Worm (Caenorhabditis elegans) whole organism, L2 larva: ENCODE data around the gene F20G2.2.

ENCODE experiments used
- aly-2 ChIP-seq: fragments of 150-350 bp; optimal IDR thresholded peaks from 2 replicates; lab custom pipeline; 2014; ENCODE audit warnings: missing biosample characterization, missing genetic modification characterization
- ama-1 ChIP-seq: fragments of 150-350 bp; optimal IDR thresholded peaks from 2 replicates; lab custom pipeline; 2018; ENCODE audit warnings: inconsistent platforms
- ceh-82 ChIP-seq: fragments of 150-350 bp; optimal IDR thresholded peaks from 2 replicates; lab custom pipeline; 2014; ENCODE audit warnings: missing biosample characterization, missing genetic modification characterization
- fos-1 ChIP-seq: fragments of 150-350 bp; optimal IDR thresholded peaks from 2 replicates; lab custom pipeline; 2014; ENCODE audit warnings: missing biosample characterization, missing genetic modification characterization
- nhr-23 ChIP-seq: fragments of 150-350 bp; optimal IDR thresholded peaks from 2 replicates; lab custom pipeline; 2014; ENCODE audit warnings: missing biosample characterization, missing genetic modification reagents, missing genetic modification characterization
- nhr-237 ChIP-seq: fragments of 150-350 bp; optimal IDR thresholded peaks from 2 replicates; lab custom pipeline; 2014; ENCODE audit warnings: missing biosample characterization, missing genetic modification characterization
- nhr-25 ChIP-seq: fragments of 150-350 bp; sonication (generic microtip); optimal IDR thresholded peaks from 3 replicates; lab custom pipeline; 2014; ENCODE audit warnings: missing biosample characterization, missing genetic modification characterization
- skn-1 ChIP-seq: sonication (generic microtip); optimal IDR thresholded peaks from 2 replicates; lab custom pipeline; 2017; ENCODE audit warnings: missing biosample characterization, missing genetic modification characterization
- sma-3 ChIP-seq: sonication (generic microtip); optimal IDR thresholded peaks from 2 replicates; lab custom pipeline; 2016; ENCODE audit warnings: missing genetic modification reagents, missing genetic modification characterization, missing compliant biosample characterization
- sma-9 ChIP-seq, 2 experiments: fragments of 150-350 bp in 1 of 2; sonication (generic microtip) in 1 of 2; optimal IDR thresholded peaks; 2 replicates each; lab custom pipeline; 2014 to 2016; ENCODE audit warnings: missing genetic modification characterization in 2 of 2, mild to moderate bottlenecking in 1 of 2, missing biosample characterization in 1 of 2, missing compliant biosample characterization in 1 of 2, missing genetic modification reagents in 1 of 2, moderate library complexity in 1 of 2
- snpc-4 ChIP-seq: fragments of 150-350 bp; optimal IDR thresholded peaks from 2 replicates; lab custom pipeline; 2014; ENCODE audit warnings: missing biosample characterization, missing genetic modification characterization
- unc-39 ChIP-seq: fragments of 150-350 bp; optimal IDR thresholded peaks from 2 replicates; lab custom pipeline; 2014; ENCODE audit warnings: missing biosample characterization, missing genetic modification characterization
- zag-1 ChIP-seq: fragments of 150-350 bp; optimal IDR thresholded peaks from 2 replicates; lab custom pipeline; 2014; ENCODE audit warnings: missing biosample characterization, missing genetic modification characterization

ce11 chrV:13716531-13716930, 39.7 kb downstream of the F20G2.2 start, which contains the start of gene T01D3.6:
- TF ChIP-seq unc-39 (tag; lab: Kevin White, UChicago) (no peak), snpc-4 (tag; lab: Kevin White, UChicago) (no peak), sma-9 (GFP tag; optimal IDR thresholded peaks at IDR 0.05; lab: Kevin White, UChicago) (peak; percentile 56), sma-9 (tag; optimal IDR thresholded peaks at IDR 0.05; lab: Kevin White, UChicago) (no peak), skn-1 (tag; lab: Kevin White, UChicago) (no peak), aly-2 (no peak), ceh-82 (no peak), nhr-237 (no peak), nhr-25 (tag; lab: Kevin White, UChicago) (no peak), nhr-23 (no peak), zag-1 (tag; lab: Kevin White, UChicago) (no peak), ama-1 (lab: Kevin White, UChicago) (no peak), sma-3 (GFP tag; lab: Kevin White, UChicago) (no peak), fos-1 (tag; lab: Kevin White, UChicago) (peak; percentile 88)
